Worm (Caenorhabditis elegans) whole organism, early embryonic: Measurements from ENCODE around the gene ddp-1.

ENCODE experiments used
- aly-1 ChIP-seq: sonication (generic microtip); optimal IDR thresholded peaks from 2 replicates; lab custom pipeline; 2016; ENCODE audit warnings: missing genetic modification characterization, missing compliant biosample characterization
- hnd-1 ChIP-seq: sonication (generic microtip); optimal IDR thresholded peaks from 2 replicates; lab custom pipeline; 2016; ENCODE audit warnings: missing genetic modification characterization, missing compliant biosample characterization

ce11 chrIII:1887354-1887753 is 27.7 kb downstream of the ddp-1 start, which contains the start of gene B0524.3:
- TF ChIP-seq aly-1 (no peak), hnd-1 (tag; lab: Kevin White, UChicago) (no peak)
